Fruit fly (Drosophila melanogaster) whole organism, embryonic: ENCODE measurements around the gene Jon25Bi.

ENCODE experiments used
- ATbp ChIP-seq: fragments of 200-800 bp; sonication (Bioruptor generic); optimal IDR thresholded peaks from 2 replicates; lab custom pipeline; 2017; ENCODE audit warnings: missing biosample characterization, mild to moderate bottlenecking, missing genetic modification characterization, missing genetic modification reagents
- Aef1 ChIP-seq: fragments of 200-800 bp; sonication (Bioruptor generic); IDR thresholded peaks from 3 replicates; pipeline ENCODE4 v1.3.6; 2022; ENCODE audit warnings: missing biosample characterization, missing genetic modification characterization
- Antp ChIP-seq: fragments of 200-800 bp; sonication (Bioruptor generic); optimal IDR thresholded peaks from 3 replicates; lab custom pipeline; 2016; ENCODE audit warnings: missing biosample characterization, missing genetic modification characterization
- Atf6 ChIP-seq: fragments of 200-800 bp; sonication (Bioruptor generic); IDR thresholded peaks from 2 replicates; pipeline ENCODE4 v1.3.6; 2022; ENCODE audit warnings: missing biosample characterization, missing genetic modification characterization
- Awh ChIP-seq: fragments of 200-800 bp; sonication (Bioruptor generic); IDR thresholded peaks from 2 replicates; pipeline ENCODE4, ENCODE4 v1.3.6; 2022; ENCODE audit warnings: missing biosample characterization, missing genetic modification characterization
- CG11695 ChIP-seq: fragments of 200-800 bp; sonication (Bioruptor generic); IDR thresholded peaks from 3 replicates; pipeline ENCODE4 v1.3.6; 2022; ENCODE audit warnings: missing biosample characterization, missing genetic modification characterization
- CG11696 ChIP-seq: fragments of 200-800 bp; sonication (Bioruptor generic); IDR thresholded peaks from 2 replicates; pipeline ENCODE4 v1.3.6; 2022; ENCODE audit warnings: missing biosample characterization, missing genetic modification characterization
- CG13894 ChIP-seq: fragments of 200-800 bp; sonication (Bioruptor generic); optimal IDR thresholded peaks from 3 replicates; lab custom pipeline; 2018; ENCODE audit warnings: missing biosample characterization, mild to moderate bottlenecking, missing genetic modification characterization, moderate library complexity
- CG17186 ChIP-seq: fragments of 200-800 bp; sonication (Bioruptor generic); optimal IDR thresholded peaks from 3 replicates; lab custom pipeline; 2017; ENCODE audit warnings: missing biosample characterization, missing genetic modification reagents, missing genetic modification characterization
- CG17361 ChIP-seq: fragments of 200-800 bp; sonication (Bioruptor generic); IDR thresholded peaks from 3 replicates; pipeline ENCODE4 v1.3.6; 2022; ENCODE audit warnings: missing biosample characterization, missing genetic modification characterization
- CG17385 ChIP-seq: fragments of 200-800 bp; sonication (Bioruptor generic); optimal IDR thresholded peaks from 3 replicates; lab custom pipeline; 2018; ENCODE audit warnings: missing biosample characterization, mild to moderate bottlenecking, missing genetic modification characterization
- CG17829 ChIP-seq: fragments of 200-800 bp; optimal IDR thresholded peaks from 2 replicates; lab custom pipeline; 2019; ENCODE audit warnings: missing biosample characterization, mild to moderate bottlenecking, missing genetic modification characterization, moderate library complexity
- CG2116 ChIP-seq: fragments of 200-800 bp; sonication (Bioruptor generic); optimal IDR thresholded peaks from 3 replicates; lab custom pipeline; 2018; ENCODE audit warnings: missing biosample characterization, mild to moderate bottlenecking, missing genetic modification characterization
- CG2199 ChIP-seq: fragments of 200-800 bp; sonication (Bioruptor generic); IDR thresholded peaks from 3 replicates; pipeline ENCODE4 v1.3.6; 2022; ENCODE audit warnings: missing biosample characterization, missing genetic modification characterization
- CG2712 ChIP-seq: fragments of 200-800 bp; optimal IDR thresholded peaks from 3 replicates; lab custom pipeline; 2019; ENCODE audit warnings: missing biosample characterization, mild to moderate bottlenecking, missing genetic modification characterization, moderate library complexity
- CG3065 ChIP-seq: fragments of 200-800 bp; sonication (Bioruptor generic); optimal IDR thresholded peaks from 2 replicates; lab custom pipeline; 2016; ENCODE audit warnings: missing biosample characterization, missing genetic modification characterization
- CG31441 ChIP-seq: fragments of 200-800 bp; sonication (Bioruptor generic); IDR thresholded peaks from 2 replicates; pipeline ENCODE4 v1.3.6; 2022; ENCODE audit warnings: missing biosample characterization, missing genetic modification characterization
- CG33557 ChIP-seq: fragments of 200-800 bp; sonication (Bioruptor generic); optimal IDR thresholded peaks from 2 replicates; lab custom pipeline; 2019; ENCODE audit warnings: missing biosample characterization, mild to moderate bottlenecking, missing genetic modification characterization, moderate library complexity
- CG4404 ChIP-seq: fragments of 200-800 bp; sonication (Bioruptor generic); IDR thresholded peaks from 2 replicates; pipeline ENCODE4 v1.3.6; 2022; ENCODE audit warnings: missing biosample characterization, missing genetic modification characterization
- CG4424 ChIP-seq: fragments of 200-800 bp; sonication (Bioruptor generic); optimal IDR thresholded peaks from 3 replicates; lab custom pipeline; 2016; ENCODE audit warnings: missing biosample characterization, missing genetic modification characterization
- Camta ChIP-seq: fragments of 200-800 bp; sonication (Bioruptor generic); optimal IDR thresholded peaks from 2 replicates; lab custom pipeline; 2016; ENCODE audit warnings: missing biosample characterization, missing genetic modification characterization
- D ChIP-seq, 2 experiments: fragments of 200-800 bp in 1 of 2; fragments of >200 bp in 1 of 2; sonication (Bioruptor generic) in 1 of 2; optimal IDR thresholded peaks; 2 replicates in 1 of 2; 3 replicates in 1 of 2; lab custom pipeline; 2017; ENCODE audit warnings: mild to moderate bottlenecking in 1 of 2, missing biosample characterization in 1 of 2, missing genetic modification characterization in 1 of 2, missing genetic modification reagents in 1 of 2
- Dfd ChIP-seq, 2 experiments: fragments of >200 bp; optimal IDR thresholded peaks; 2 replicates each; lab custom pipeline; 2017; ENCODE audit warnings: missing biosample characterization in 2 of 2, missing genetic modification characterization in 2 of 2
- Gsc ChIP-seq: fragments of 200-800 bp; sonication (Bioruptor generic); IDR thresholded peaks from 2 replicates; pipeline ENCODE4 v1.3.6; 2022; ENCODE audit warnings: missing biosample characterization, missing genetic modification characterization
- Hand ChIP-seq: fragments of 200-800 bp; sonication (Bioruptor generic); optimal IDR thresholded peaks from 2 replicates; lab custom pipeline; 2017; ENCODE audit warnings: mild to moderate bottlenecking, missing biosample characterization, missing genetic modification reagents, missing genetic modification characterization
- Hr51 ChIP-seq, 2 experiments: fragments of 200-800 bp; sonication (Bioruptor generic); optimal IDR thresholded peaks; 2 replicates in 1 of 2; 3 replicates in 1 of 2; lab custom pipeline; 2016 to 2018; ENCODE audit warnings: missing biosample characterization in 2 of 2, missing genetic modification characterization in 2 of 2, mild to moderate bottlenecking in 1 of 2, moderate library complexity in 1 of 2
- Mes4 ChIP-seq: fragments of 200-800 bp; sonication (Bioruptor generic); optimal IDR thresholded peaks from 2 replicates; lab custom pipeline; 2016; ENCODE audit warnings: missing biosample characterization, missing genetic modification characterization
- Myb ChIP-seq: fragments of 200-800 bp; sonication (Bioruptor generic); optimal IDR thresholded peaks from 2 replicates; lab custom pipeline; 2016; ENCODE audit warnings: missing biosample characterization, missing genetic modification characterization
- NC2α ChIP-seq: fragments of 200-800 bp; sonication (Bioruptor generic); optimal IDR thresholded peaks from 2 replicates; lab custom pipeline; 2016; ENCODE audit warnings: missing biosample characterization, missing genetic modification characterization
- Oli ChIP-seq: fragments of 200-800 bp; sonication (Bioruptor generic); optimal IDR thresholded peaks from 2 replicates; lab custom pipeline; 2018; ENCODE audit warnings: missing biosample characterization, mild to moderate bottlenecking, missing genetic modification characterization, moderate library complexity
- Usf ChIP-seq: fragments of 200-800 bp; sonication (Bioruptor generic); optimal IDR thresholded peaks from 2 replicates; lab custom pipeline; 2017; ENCODE audit warnings: missing genotype, missing biosample characterization, missing genetic modification characterization
- YL-1 ChIP-seq: fragments of 200-800 bp; sonication (Bioruptor generic); optimal IDR thresholded peaks from 3 replicates; lab custom pipeline; 2017; ENCODE audit warnings: missing biosample characterization, mild to moderate bottlenecking, missing genetic modification characterization
- amos ChIP-seq: fragments of 200-800 bp; sonication (Bioruptor generic); IDR thresholded peaks from 2 replicates; pipeline ENCODE4 v1.3.6; 2022; ENCODE audit warnings: missing biosample characterization, missing genetic modification characterization; ENCODE audit not compliant: partially characterized antibody
- az2 ChIP-seq: fragments of 200-800 bp; sonication (Bioruptor generic); optimal IDR thresholded peaks from 3 replicates; lab custom pipeline; 2016; ENCODE audit warnings: missing biosample characterization, missing genetic modification characterization
- bigmax ChIP-seq: fragments of 200-800 bp; sonication (Bioruptor generic); optimal IDR thresholded peaks from 2 replicates; lab custom pipeline; 2018; ENCODE audit warnings: missing biosample characterization, mild to moderate bottlenecking, missing genetic modification characterization
- danr ChIP-seq: fragments of 200-800 bp; sonication (Bioruptor generic); IDR thresholded peaks from 2 replicates; pipeline ENCODE4 v1.3.6; 2022; ENCODE audit warnings: missing biosample characterization, missing genetic modification characterization
- fu2 ChIP-seq: fragments of 200-800 bp; sonication (Bioruptor generic); optimal IDR thresholded peaks from 2 replicates; lab custom pipeline; 2016; ENCODE audit warnings: missing biosample characterization, missing genetic modification characterization
- jigr1 ChIP-seq: fragments of 200-800 bp; sonication (Bioruptor generic); IDR thresholded peaks from 3 replicates; pipeline ENCODE4 v1.3.6; 2022; ENCODE audit warnings: missing biosample characterization, missing genetic modification characterization
- jumu ChIP-seq: fragments of 200-800 bp; sonication (Bioruptor generic); optimal IDR thresholded peaks from 3 replicates; lab custom pipeline; 2016; ENCODE audit warnings: missing biosample characterization, missing genetic modification characterization
- klu ChIP-seq: fragments of 200-800 bp; sonication (Bioruptor generic); IDR thresholded peaks from 2 replicates; pipeline ENCODE4 v1.3.6; 2022; ENCODE audit warnings: missing biosample characterization, missing genetic modification characterization
- lbe ChIP-seq: fragments of 200-800 bp; sonication (Bioruptor generic); optimal IDR thresholded peaks from 2 replicates; lab custom pipeline; 2016; ENCODE audit warnings: missing biosample characterization, mild to moderate bottlenecking, missing genetic modification characterization
- nerfin-1 ChIP-seq: fragments of 200-800 bp; sonication (Bioruptor generic); optimal IDR thresholded peaks from 3 replicates; lab custom pipeline; 2019; ENCODE audit warnings: missing biosample characterization, mild to moderate bottlenecking, missing genetic modification characterization, moderate library complexity
- pita ChIP-seq: fragments of 200-800 bp; sonication (Bioruptor generic); optimal IDR thresholded peaks from 2 replicates; lab custom pipeline; 2017; ENCODE audit warnings: missing biosample characterization, mild to moderate bottlenecking, missing genetic modification characterization
- pros ChIP-seq: fragments of 200-800 bp; sonication (Bioruptor generic); optimal IDR thresholded peaks from 3 replicates; lab custom pipeline; 2019; ENCODE audit warnings: missing biosample characterization, mild to moderate bottlenecking, missing genetic modification characterization, moderate library complexity
- pzg ChIP-seq: fragments of 200-800 bp; sonication (Bioruptor generic); optimal IDR thresholded peaks from 3 replicates; lab custom pipeline; 2018; ENCODE audit warnings: missing biosample characterization, mild to moderate bottlenecking, missing genetic modification characterization, moderate library complexity
- rib ChIP-seq: fragments of 200-800 bp; sonication (Bioruptor generic); IDR thresholded peaks from 2 replicates; pipeline ENCODE4 v1.3.6; 2022; ENCODE audit warnings: missing biosample characterization, missing genetic modification characterization
- ro ChIP-seq: fragments of 200-800 bp; sonication (Bioruptor generic); IDR thresholded peaks from 2 replicates; pipeline ENCODE4 v1.3.6; 2022; ENCODE audit warnings: missing biosample characterization, missing genetic modification characterization
- tup ChIP-seq: fragments of 200-800 bp; sonication (Bioruptor generic); optimal IDR thresholded peaks from 2 replicates; lab custom pipeline; 2016; ENCODE audit warnings: missing biosample characterization, mild to moderate bottlenecking, missing genetic modification characterization, moderate library complexity
- vfl ChIP-seq: fragments of 200-800 bp; sonication (Bioruptor generic); optimal IDR thresholded peaks from 2 replicates; lab custom pipeline; 2016; ENCODE audit warnings: missing biosample characterization, missing genetic modification characterization
- wdn ChIP-seq: fragments of 200-800 bp; sonication (Bioruptor generic); IDR thresholded peaks from 2 replicates; pipeline ENCODE4 v1.3.6; 2022; ENCODE audit warnings: missing biosample characterization, missing genetic modification characterization
- zf30C ChIP-seq: fragments of 200-800 bp; sonication (Bioruptor generic); optimal IDR thresholded peaks from 3 replicates; lab custom pipeline; 2018; ENCODE audit warnings: missing biosample characterization, mild to moderate bottlenecking, missing genetic modification characterization

The Jon25Bi gene

DNA sequence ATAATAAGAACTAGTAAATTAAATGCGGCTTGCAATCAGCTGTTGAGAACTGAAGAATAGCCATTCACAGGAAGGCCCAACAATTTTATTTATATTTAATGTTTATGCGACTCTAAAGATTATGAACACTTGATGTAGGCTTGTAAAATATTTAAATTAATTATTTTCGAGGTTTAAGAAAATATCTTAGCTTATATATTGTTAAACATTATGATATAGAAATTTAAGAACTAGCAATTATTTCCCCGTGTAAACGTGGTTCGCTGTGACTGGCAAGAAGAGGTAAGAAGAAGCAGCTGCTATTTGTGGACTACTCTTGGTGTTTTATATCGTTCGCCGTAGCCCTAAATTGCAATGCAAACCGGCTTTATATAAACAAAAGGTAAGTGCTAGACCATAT, 9.6 kb downstream of the Jon25Bi start, which contains the start of the genes mRpL24 and betaggt-I (continued):
- no peak for TF ChIP-seq amos
- TF ChIP-seq CG2712 (tag; lab: Kevin White, UChicago) = peak; percentile 98
- TF ChIP-seq Hr51 (GFP tag; optimal IDR thresholded peaks at IDR 0.05; lab: Kevin White, UChicago) = peak; percentile 85 to 97
- peak; percentile 95 for TF ChIP-seq CG4424 (GFP tag; lab: Kevin White, UChicago)
- TF ChIP-seq fu2 = peak; percentile 58
- TF ChIP-seq klu (GFP tag; lab: Robert Waterston, UW) = peak; percentile 90
- TF ChIP-seq Antp (GFP tag; lab: Kevin White, UChicago) = peak; percentile 47
- TF ChIP-seq CG11695 (GFP tag; lab: Robert Waterston, UW) = peak; percentile 96
- no peak for TF ChIP-seq pita (GFP tag; lab: Kevin White, UChicago)
- TF ChIP-seq Oli = peak; percentile 94
- TF ChIP-seq CG33557 (GFP tag; lab: Kevin White, UChicago) = peak; percentile 92
- peak; percentile 12 for TF ChIP-seq zf30C (GFP tag; lab: Kevin White, UChicago)
- TF ChIP-seq Usf (GFP tag; lab: Kevin White, UChicago) = peak; percentile 91
- TF ChIP-seq D (optimal IDR thresholded peaks at IDR 0.05; lab: Kevin White, UChicago) = no peak
- peak; percentile 90 for TF ChIP-seq D (GFP tag; optimal IDR thresholded peaks at IDR 0.05; lab: Kevin White, UChicago)
- TF ChIP-seq az2 (GFP tag; lab: Kevin White, UChicago) = peak; percentile 94
- peak; percentile 84 for TF ChIP-seq Gsc
- TF ChIP-seq Dfd (GFP tag; optimal IDR thresholded peaks at IDR 0.05; lab: Kevin White, UChicago) = no peak
- TF ChIP-seq lbe (GFP tag; lab: Kevin White, UChicago) = peak; percentile 95
- peak; percentile 98 for TF ChIP-seq CG17361 (GFP tag; lab: Robert Waterston, UW)
- peak; percentile 95 for TF ChIP-seq YL-1
- TF ChIP-seq Myb (GFP tag; lab: Kevin White, UChicago) = peak; percentile 50
- peak; percentile 94 for TF ChIP-seq vfl (GFP tag; lab: Kevin White, UChicago)
- peak; percentile 91 for TF ChIP-seq CG11696 (GFP tag; lab: Robert Waterston, UW)
- TF ChIP-seq Camta = peak; percentile 68
- TF ChIP-seq Hand (GFP tag; lab: Kevin White, UChicago) = peak; percentile 77
- peak; percentile 94 for TF ChIP-seq Aef1
- TF ChIP-seq CG2116 = peak; percentile 85
- peak; percentile 54 for TF ChIP-seq pzg
- peak; percentile 96 for TF ChIP-seq Atf6 (GFP tag; lab: Robert Waterston, UW)
- TF ChIP-seq CG2199 (GFP tag; lab: Robert Waterston, UW) = peak; percentile 97
- no peak for TF ChIP-seq bigmax
- TF ChIP-seq CG4404 (GFP tag; lab: Robert Waterston, UW) = peak; percentile 85
- peak; percentile 94 for TF ChIP-seq wdn (GFP tag; lab: Robert Waterston, UW)
- TF ChIP-seq NC2α = peak; percentile 50
- peak; percentile 95 for TF ChIP-seq nerfin-1 (tag; lab: Kevin White, UChicago)
- TF ChIP-seq CG3065 (GFP tag; lab: Kevin White, UChicago) = peak; percentile 90
- peak; percentile 99 for TF ChIP-seq CG17385 (GFP tag; lab: Kevin White, UChicago)
- TF ChIP-seq pros (GFP tag; lab: Kevin White, UChicago) = peak; percentile 29
- TF ChIP-seq CG17186 (GFP tag; lab: Kevin White, UChicago) = peak; percentile 36
- TF ChIP-seq CG31441 (GFP tag; lab: Robert Waterston, UW) = peak; percentile 97
- peak; percentile 67; the same call in 2 of the 3 replicates for TF ChIP-seq jigr1 (GFP tag; lab: Robert Waterston, UW)
- TF ChIP-seq rib (GFP tag; lab: Robert Waterston, UW) = peak; percentile 92
- TF ChIP-seq CG17829 (tag; lab: Kevin White, UChicago) = peak; percentile 98
- TF ChIP-seq ro = peak; percentile 76
- TF ChIP-seq jumu (GFP tag; lab: Kevin White, UChicago) = peak; percentile 64
- peak; percentile 98 for TF ChIP-seq Awh (GFP tag; lab: Robert Waterston, UW)
- peak; percentile 75 for TF ChIP-seq tup
- peak; percentile 89 for TF ChIP-seq ATbp (GFP tag; lab: Kevin White, UChicago)
- TF ChIP-seq CG13894 (tag; lab: Kevin White, UChicago) = peak; percentile 96
- TF ChIP-seq danr (GFP tag; lab: Robert Waterston, UW) = peak; percentile 90
- peak; percentile 38 for TF ChIP-seq Mes4
